Worm (Caenorhabditis elegans) whole organism, L4 larva: ENCODE results near the gene B0336.12.

Experiments used
- F49E8.2 ChIP-seq: sonication (generic microtip); optimal IDR thresholded peaks from 2 replicates; lab custom pipeline; 2016; ENCODE audit warnings: missing compliant biosample characterization, mild to moderate bottlenecking, missing genetic modification characterization, borderline replicate concordance
- R02D3.7 ChIP-seq: fragments of 150-350 bp; sonication (generic microtip); optimal IDR thresholded peaks from 3 replicates; lab custom pipeline; 2014; ENCODE audit warnings: missing biosample characterization, missing genetic modification characterization
- Y105C5A.15 ChIP-seq: fragments of 200-800 bp; sonication (Bioruptor generic); IDR thresholded peaks from 2 replicates; pipeline ENCODE4 v1.3.6; 2022; ENCODE audit warnings: missing genetic modification characterization, missing compliant biosample characterization
- Y48G9A.11 ChIP-seq: fragments of 200-800 bp; sonication (Bioruptor generic); IDR thresholded peaks from 2 replicates; pipeline ENCODE4 v1.3.6; 2022; ENCODE audit warnings: missing genetic modification reagents, missing genetic modification characterization, missing compliant biosample characterization
- Y5F2A.4 ChIP-seq: fragments of 200-800 bp; sonication (Bioruptor generic); optimal IDR thresholded peaks from 2 replicates; lab custom pipeline; 2018; ENCODE audit warnings: mild to moderate bottlenecking, missing genetic modification characterization, missing compliant biosample characterization
- aha-1 ChIP-seq: fragments of 150-350 bp; peaks from one replicate; lab custom pipeline; 2014; ENCODE audit warnings: missing biosample characterization, missing genetic modification characterization
- aly-2 ChIP-seq: sonication (generic microtip); optimal IDR thresholded peaks from 2 replicates; lab custom pipeline; 2018; ENCODE audit warnings: missing biosample characterization, missing genetic modification characterization
- arid-1 ChIP-seq: fragments of 200-800 bp; sonication (Bioruptor generic); conservative IDR thresholded peaks from 2 replicates; pipeline ENCODE4 v1.3.6; 2022; ENCODE audit warnings: missing genetic modification reagents, missing genetic modification characterization, missing compliant biosample characterization
- attf-4 ChIP-seq: sonication (generic microtip); optimal IDR thresholded peaks from 3 replicates; lab custom pipeline; 2017; ENCODE audit warnings: missing biosample characterization, missing genetic modification characterization
- ceh-62 ChIP-seq: sonication (generic microtip); optimal IDR thresholded peaks from 2 replicates; lab custom pipeline; 2017; ENCODE audit warnings: missing biosample characterization, missing genetic modification characterization
- cey-2 ChIP-seq: sonication (generic microtip); optimal IDR thresholded peaks from 3 replicates; lab custom pipeline; 2017; ENCODE audit warnings: missing genetic modification characterization, mild to moderate bottlenecking, missing compliant biosample characterization, antibody characterized with exemption, borderline replicate concordance; ENCODE audit not compliant: insufficient read depth
- daf-16 ChIP-seq, 3 experiments: sonication (generic microtip); optimal IDR thresholded peaks; 2 replicates each; lab custom pipeline; 2016 to 2017; ENCODE audit warnings: missing genetic modification characterization in 3 of 3, missing genetic modification reagents in 3 of 3, mild to moderate bottlenecking in 2 of 3, missing compliant biosample characterization in 2 of 3, missing biosample characterization in 1 of 3, moderate library complexity in 1 of 3
- daf-19 ChIP-seq: fragments of 200-800 bp; sonication (Bioruptor generic); conservative IDR thresholded peaks from 2 replicates; pipeline ENCODE4 v1.3.6; 2022; ENCODE audit warnings: missing genetic modification characterization, missing compliant biosample characterization
- dmd-6 ChIP-seq: fragments of 200-800 bp; sonication (Bioruptor generic); IDR thresholded peaks from 2 replicates; pipeline ENCODE4 v1.3.6; 2022; ENCODE audit warnings: missing genetic modification reagents, missing genetic modification characterization, missing compliant biosample characterization
- dpl-1 ChIP-seq: fragments of 150-350 bp; optimal IDR thresholded peaks from 2 replicates; lab custom pipeline; 2014; ENCODE audit warnings: missing biosample characterization, missing genetic modification reagents, missing genetic modification characterization
- duxl-1 ChIP-seq: sonication (generic microtip); optimal IDR thresholded peaks from 2 replicates; lab custom pipeline; 2016; ENCODE audit warnings: mild to moderate bottlenecking, missing genetic modification characterization, moderate library complexity, missing compliant biosample characterization; ENCODE audit not compliant: poor library complexity
- dve-1 ChIP-seq: sonication (generic microtip); optimal IDR thresholded peaks from 2 replicates; lab custom pipeline; 2017; ENCODE audit warnings: antibody characterized with exemption, mild to moderate bottlenecking, missing genetic modification characterization, missing compliant biosample characterization; ENCODE audit not compliant: insufficient read depth
- egl-27 ChIP-seq: sonication (generic microtip); optimal IDR thresholded peaks from 3 replicates; lab custom pipeline; 2017; ENCODE audit warnings: missing biosample characterization, missing genetic modification reagents, missing genetic modification characterization
- fos-1 ChIP-seq: fragments of 150-350 bp; optimal IDR thresholded peaks from 2 replicates; lab custom pipeline; 2014; ENCODE audit warnings: missing biosample characterization, missing genetic modification characterization
- hif-1 ChIP-seq, 2 experiments: sonication (generic microtip); optimal IDR thresholded peaks; 2 replicates each; lab custom pipeline; 2016 to 2017; ENCODE audit warnings: missing compliant biosample characterization in 2 of 2, missing genetic modification characterization in 2 of 2, missing genetic modification reagents in 2 of 2, missing genotype in 2 of 2, mild to moderate bottlenecking in 1 of 2
- hlh-11 ChIP-seq: fragments of 200-800 bp; sonication (Bioruptor generic); optimal IDR thresholded peaks from 2 replicates; lab custom pipeline; 2018; ENCODE audit warnings: mild to moderate bottlenecking, missing genetic modification characterization, missing compliant biosample characterization
- hlh-30 ChIP-seq: sonication (generic microtip); optimal IDR thresholded peaks from 2 replicates; lab custom pipeline; 2017; ENCODE audit warnings: antibody characterized with exemption, mild to moderate bottlenecking, missing genetic modification characterization, missing compliant biosample characterization; ENCODE audit not compliant: insufficient read depth
- jun-1 ChIP-seq: fragments of 150-350 bp; optimal IDR thresholded peaks from 2 replicates; lab custom pipeline; 2014; ENCODE audit warnings: missing biosample characterization, missing genetic modification reagents, missing genetic modification characterization
- lim-7 ChIP-seq: fragments of 200-800 bp; sonication (Bioruptor generic); IDR thresholded peaks from 2 replicates; pipeline ENCODE4 v1.3.6; 2022; ENCODE audit warnings: missing genetic modification characterization, missing compliant biosample characterization
- lin-13 ChIP-seq: fragments of 150-350 bp; optimal IDR thresholded peaks from 2 replicates; lab custom pipeline; 2014; ENCODE audit warnings: missing biosample characterization, missing genetic modification reagents, missing genetic modification characterization
- lin-38 ChIP-seq: fragments of 200-800 bp; sonication (Bioruptor generic); IDR thresholded peaks from 2 replicates; pipeline ENCODE4 v1.3.6; 2022; ENCODE audit warnings: missing genetic modification reagents, missing genetic modification characterization, missing compliant biosample characterization
- lir-3 ChIP-seq: sonication (generic microtip); optimal IDR thresholded peaks from 2 replicates; lab custom pipeline; 2016; ENCODE audit warnings: mild to moderate bottlenecking, missing genetic modification characterization, missing compliant biosample characterization
- lsy-2 ChIP-seq, 2 experiments: fragments of 150-350 bp in 1 of 2; sonication (generic microtip) in 1 of 2; optimal IDR thresholded peaks; 2 replicates each; lab custom pipeline; 2014 to 2017; ENCODE audit warnings: missing biosample characterization in 2 of 2, missing genetic modification characterization in 2 of 2
- mdl-1 ChIP-seq, 2 experiments: fragments of 150-350 bp in 1 of 2; sonication (generic microtip) in 1 of 2; optimal IDR thresholded peaks; 2 replicates each; lab custom pipeline; 2014 to 2017; ENCODE audit warnings: missing biosample characterization in 2 of 2, missing genetic modification characterization in 2 of 2
- mep-1 ChIP-seq: fragments of 150-350 bp; sonication (generic microtip); optimal IDR thresholded peaks from 3 replicates; lab custom pipeline; 2014; ENCODE audit warnings: missing biosample characterization, missing genetic modification characterization
- mes-2 ChIP-seq: sonication (generic microtip); optimal IDR thresholded peaks from 2 replicates; lab custom pipeline; 2016; ENCODE audit warnings: missing genotype, mild to moderate bottlenecking, missing genetic modification characterization, missing compliant biosample characterization; ENCODE audit not compliant: poor library complexity, severe bottlenecking
- nhr-28 ChIP-seq: fragments of 150-350 bp; optimal IDR thresholded peaks from 2 replicates; lab custom pipeline; 2014; ENCODE audit warnings: missing biosample characterization, missing genetic modification characterization
- nhr-6 ChIP-seq: fragments of 150-350 bp; optimal IDR thresholded peaks from 2 replicates; lab custom pipeline; 2014; ENCODE audit warnings: missing biosample characterization, missing genetic modification characterization
- nhr-77 ChIP-seq: fragments of 150-350 bp; optimal IDR thresholded peaks from 2 replicates; lab custom pipeline; 2014; ENCODE audit warnings: missing biosample characterization, missing genetic modification characterization
- pqm-1 ChIP-seq: sonication (generic microtip); optimal IDR thresholded peaks from 2 replicates; lab custom pipeline; 2017; ENCODE audit warnings: missing biosample characterization, missing genetic modification characterization
- rbr-2 ChIP-seq: sonication (generic microtip); optimal IDR thresholded peaks from 2 replicates; lab custom pipeline; 2016; ENCODE audit warnings: missing genotype, missing genetic modification characterization, missing compliant biosample characterization
- sdz-12 ChIP-seq: fragments of 200-800 bp; sonication (Bioruptor generic); optimal IDR thresholded peaks from 2 replicates; lab custom pipeline; 2018; ENCODE audit warnings: mild to moderate bottlenecking, missing genetic modification characterization, missing compliant biosample characterization
- skn-1 ChIP-seq: fragments of 150-350 bp; optimal IDR thresholded peaks from 2 replicates; lab custom pipeline; 2014; ENCODE audit warnings: missing biosample characterization, missing genetic modification characterization
- snpc-1.2 ChIP-seq: fragments of 200-800 bp; sonication (Bioruptor generic); IDR thresholded peaks from 2 replicates; pipeline ENCODE4 v1.3.6; 2022; ENCODE audit warnings: missing genetic modification reagents, missing genetic modification characterization, missing compliant biosample characterization
- tag-97 ChIP-seq: fragments of 200-800 bp; sonication (Bioruptor generic); IDR thresholded peaks from 2 replicates; pipeline ENCODE4 v1.3.6; 2022; ENCODE audit warnings: missing genetic modification characterization, missing compliant biosample characterization
- zfp-2 ChIP-seq: sonication (generic microtip); optimal IDR thresholded peaks from 2 replicates; lab custom pipeline; 2016; ENCODE audit warnings: mild to moderate bottlenecking, missing genetic modification characterization, missing compliant biosample characterization
- zfp-3 ChIP-seq: fragments of 200-800 bp; sonication (Bioruptor generic); conservative IDR thresholded peaks from 2 replicates; pipeline ENCODE4 v1.3.6; 2022; ENCODE audit warnings: missing genetic modification reagents, missing genetic modification characterization, missing compliant biosample characterization
- zip-11 ChIP-seq: fragments of 200-800 bp; sonication (Bioruptor generic); IDR thresholded peaks from 2 replicates; pipeline ENCODE4 v1.3.6; 2022; ENCODE audit warnings: missing genetic modification characterization, missing compliant biosample characterization
- ztf-11 ChIP-seq: fragments of 150-350 bp; optimal IDR thresholded peaks from 2 replicates; lab custom pipeline; 2014; ENCODE audit warnings: missing biosample characterization, missing genetic modification characterization

The B0336.12 gene

ce11 chrIII:5697963-5698730 lies 11.8 kb downstream of the B0336.12 start, which contains the start of the genes lgg-3 and rgs-5:
TSS of gene lgg-3 (minus strand) at chrIII:5698013.
TSS of gene rgs-5 (plus strand) at chrIII:5698555.
- TF ChIP-seq lin-13 (GFP tag; lab: Kevin White, UChicago) (peak; percentile 17), F49E8.2 (peak; percentile 82), egl-27 (tag; lab: Kevin White, UChicago) (no peak), daf-16 (GFP tag; optimal IDR thresholded peaks at IDR 0.05; lab: Kevin White, UChicago) (no peak), daf-16 (tag; optimal IDR thresholded peaks at IDR 0.05; lab: Kevin White, UChicago) (peak; percentile 8), dpl-1 (GFP tag; lab: Kevin White, UChicago) (peak; percentile 58), mep-1 (tag; lab: Kevin White, UChicago) (peak; percentile 60), jun-1 (tag; lab: Kevin White, UChicago) (no peak), dve-1 (peak; percentile 1), nhr-6 (peak; percentile 2), mes-2 (peak; percentile 71), daf-19 (no peak), nhr-28 (tag; lab: Kevin White, UChicago) (peak; percentile 51), arid-1 (GFP tag; lab: Robert Waterston, UW) (no peak), hlh-30 (peak; percentile 44), lin-38 (GFP tag; lab: Robert Waterston, UW) (peak; percentile 39; the same call in 1 of the 2 replicates), hif-1 (tag; optimal IDR thresholded peaks at IDR 0.05; lab: Kevin White, UChicago) (peak in 1 of 2 experiments; percentile 22), Y48G9A.11 (GFP tag; lab: Robert Waterston, UW) (no peak), snpc-1.2 (GFP tag; lab: Robert Waterston, UW) (no peak), lir-3 (tag; lab: Kevin White, UChicago) (no peak), aly-2 (tag; lab: Kevin White, UChicago) (no peak), lsy-2 (tag; optimal IDR thresholded peaks at IDR 0.05; lab: Kevin White, UChicago) (peak in 1 of 2 experiments; percentile 64), cey-2 (no peak), rbr-2 (tag; lab: Kevin White, UChicago) (peak; percentile 14), hlh-11 (tag; lab: Kevin White, UChicago) (peak; percentile 52)

ce11 chrIII:5697266-5697665 lies 12.7 kb downstream of the B0336.12 start, which contains the start of gene B0336.7:
TSS of gene B0336.7 (minus strand) at chrIII:5697366.
- TF ChIP-seq aha-1 (tag; lab: Kevin White, UChicago) (peak; percentile 27), lsy-2 (tag; optimal IDR thresholded peaks at IDR 0.05; lab: Kevin White, UChicago) (no peak)

- TF ChIP-seq Y5F2A.4 (GFP tag; lab: Kevin White, UChicago) (no peak), zfp-3 (GFP tag; lab: Robert Waterston, UW) (no peak), duxl-1 (tag; lab: Kevin White, UChicago) (no peak), snpc-1.2 (GFP tag; lab: Robert Waterston, UW) (no peak)
Measured at ce11 chrIII:5693736-5694135, 16.2 kb downstream of the B0336.12 start, which contains the start of gene B0336.13. TSS of gene B0336.13 (plus strand) at chrIII:5694036.

ce11 chrIII:5692690-5693089 lies 17.3 kb downstream of the B0336.12 start, which contains the start of the genes abi-1 and arle-14:
TSS of gene abi-1 (minus strand) at chrIII:5692740.
TSS of gene arle-14 (plus strand) at chrIII:5692906.
- TF ChIP-seq zfp-2 (tag; lab: Kevin White, UChicago), result no peak
- no peak for TF ChIP-seq ceh-62 (tag; lab: Kevin White, UChicago)
- no peak for TF ChIP-seq Y105C5A.15
- peak; percentile 9 for TF ChIP-seq dpl-1 (GFP tag; lab: Kevin White, UChicago)
- TF ChIP-seq ztf-11, result no peak
- TF ChIP-seq dmd-6, result no peak
- TF ChIP-seq lin-13 (GFP tag; lab: Kevin White, UChicago), result no peak
- TF ChIP-seq zip-11, result no peak
- TF ChIP-seq snpc-1.2 (GFP tag; lab: Robert Waterston, UW), result no peak
- no peak for TF ChIP-seq fos-1 (tag; lab: Kevin White, UChicago)
- no peak for TF ChIP-seq nhr-77 (tag; lab: Kevin White, UChicago)
- no peak for TF ChIP-seq mdl-1 (tag; optimal IDR thresholded peaks at IDR 0.05; lab: Kevin White, UChicago)
- peak; percentile 71 for TF ChIP-seq mes-2
- TF ChIP-seq skn-1 (tag; lab: Kevin White, UChicago), result no peak
- TF ChIP-seq attf-4, result no peak
- no peak for TF ChIP-seq R02D3.7
- no peak for TF ChIP-seq lsy-2 (tag; optimal IDR thresholded peaks at IDR 0.05; lab: Kevin White, UChicago)
- TF ChIP-seq pqm-1 (tag; lab: Kevin White, UChicago), result no peak
- TF ChIP-seq tag-97 (GFP tag; lab: Robert Waterston, UW), result no peak
- TF ChIP-seq jun-1 (tag; lab: Kevin White, UChicago), result no peak
- no peak for TF ChIP-seq lim-7 (GFP tag; lab: Robert Waterston, UW)
- no peak for TF ChIP-seq sdz-12 (GFP tag; lab: Kevin White, UChicago)
